Fruit fly (Drosophila melanogaster): Measurements from ENCODE around the gene CG42830.

Gene CG42830

dm6 chr2L:17812572-17812971, at the start of gene CG42830:
CG42830 (minus strand) TSS chr2L:17812672.
- TF ChIP-seq ey (GFP tag; optimal IDR thresholded peaks at IDR 0.05) (no peak), psq (GFP tag; optimal IDR thresholded peaks at IDR 0.05) (no peak), usp (GFP tag; optimal IDR thresholded peaks at IDR 0.05) (no peak), tai (GFP tag; optimal IDR thresholded peaks at IDR 0.05) (no peak), OdsH (GFP tag; optimal IDR thresholded peaks at IDR 0.05) (no peak), Sp1 (GFP tag; optimal IDR thresholded peaks at IDR 0.05) (no peak), woc (GFP tag; optimal IDR thresholded peaks at IDR 0.05) (no peak), Hr83 (GFP tag; optimal IDR thresholded peaks at IDR 0.05; ENCODE audit: poor library complexity, severe bottlenecking) (no peak), dl (GFP tag; optimal IDR thresholded peaks at IDR 0.05; ENCODE audit: insufficient read depth in 1 of 2, partially characterized antibody in 2 of 2) (no peak), dsf (GFP tag; optimal IDR thresholded peaks at IDR 0.05; ENCODE audit: borderline replicate concordance) (no peak), N (GFP tag; optimal IDR thresholded peaks at IDR 0.05) (no peak), foxo (GFP tag; optimal IDR thresholded peaks at IDR 0.05) (no peak), pan (optimal IDR thresholded peaks at IDR 0.05) (no peak), Myc (optimal IDR thresholded peaks at IDR 0.05) (no peak)

dm6 chr2L:17803117-17803516, 9.4 kb downstream of the CG42830 start:
- TF ChIP-seq sv (GFP tag; optimal IDR thresholded peaks at IDR 0.05) (no peak), CG9705 (GFP tag; optimal IDR thresholded peaks at IDR 0.05) (no peak), Dif (GFP tag; optimal IDR thresholded peaks at IDR 0.05; ENCODE audit: partially characterized antibody) (no peak), Jra (GFP tag; optimal IDR thresholded peaks at IDR 0.05) (no peak), Myc (optimal IDR thresholded peaks at IDR 0.05) (no peak), CG32264 (GFP tag; optimal IDR thresholded peaks at IDR 0.05) (no peak), foxo (GFP tag; optimal IDR thresholded peaks at IDR 0.05) (no peak), dmrt93B (GFP tag; optimal IDR thresholded peaks at IDR 0.05) (no peak), br (GFP tag; optimal IDR thresholded peaks at IDR 0.05) (no peak), dsf (GFP tag; optimal IDR thresholded peaks at IDR 0.05; ENCODE audit: borderline replicate concordance) (no peak), Mio (GFP tag; optimal IDR thresholded peaks at IDR 0.05) (no peak), usp (GFP tag; optimal IDR thresholded peaks at IDR 0.05) (no peak), Sp1 (GFP tag; optimal IDR thresholded peaks at IDR 0.05) (no peak), Abd-B (GFP tag; optimal IDR thresholded peaks at IDR 0.05) (no peak), GATAd (GFP tag; optimal IDR thresholded peaks at IDR 0.05) (no peak)

- TF ChIP-seq GATAd (GFP tag; optimal IDR thresholded peaks at IDR 0.05) = no peak
- TF ChIP-seq Dif (GFP tag; optimal IDR thresholded peaks at IDR 0.05; ENCODE audit: partially characterized antibody) = peak; percentile 6
These were observed 27.8 kb downstream of the CG42830 start for dm6 chr2L:17784641-17785040.

dm6 chr2L:17783477-17783876, 29.0 kb downstream of the CG42830 start:
- TF ChIP-seq psq (GFP tag; optimal IDR thresholded peaks at IDR 0.05) (no peak), GATAd (GFP tag; optimal IDR thresholded peaks at IDR 0.05) (no peak), Abd-B (GFP tag; optimal IDR thresholded peaks at IDR 0.05) (no peak), h (GFP tag; optimal IDR thresholded peaks at IDR 0.05) (no peak), br (GFP tag; optimal IDR thresholded peaks at IDR 0.05) (no peak), Hr83 (GFP tag; optimal IDR thresholded peaks at IDR 0.05; ENCODE audit: poor library complexity, severe bottlenecking) (no peak), foxo (GFP tag; optimal IDR thresholded peaks at IDR 0.05) (no peak), OdsH (GFP tag; optimal IDR thresholded peaks at IDR 0.05) (no peak), HLH106 (tag; optimal IDR thresholded peaks at IDR 0.05) (no peak), dsf (GFP tag; optimal IDR thresholded peaks at IDR 0.05; ENCODE audit: borderline replicate concordance) (no peak), Vsx2 (GFP tag; optimal IDR thresholded peaks at IDR 0.05; ENCODE audit: partially characterized antibody) (no peak), Jra (GFP tag; optimal IDR thresholded peaks at IDR 0.05) (no peak), pan (optimal IDR thresholded peaks at IDR 0.05) (no peak), jim (GFP tag; optimal IDR thresholded peaks at IDR 0.05) (no peak), CG9705 (GFP tag; optimal IDR thresholded peaks at IDR 0.05) (no peak), Hr78 (GFP tag; optimal IDR thresholded peaks at IDR 0.05) (no peak), Rel (GFP tag; optimal IDR thresholded peaks at IDR 0.05) (no peak), Rel (tag; optimal IDR thresholded peaks at IDR 0.05) (no peak)

DNA sequence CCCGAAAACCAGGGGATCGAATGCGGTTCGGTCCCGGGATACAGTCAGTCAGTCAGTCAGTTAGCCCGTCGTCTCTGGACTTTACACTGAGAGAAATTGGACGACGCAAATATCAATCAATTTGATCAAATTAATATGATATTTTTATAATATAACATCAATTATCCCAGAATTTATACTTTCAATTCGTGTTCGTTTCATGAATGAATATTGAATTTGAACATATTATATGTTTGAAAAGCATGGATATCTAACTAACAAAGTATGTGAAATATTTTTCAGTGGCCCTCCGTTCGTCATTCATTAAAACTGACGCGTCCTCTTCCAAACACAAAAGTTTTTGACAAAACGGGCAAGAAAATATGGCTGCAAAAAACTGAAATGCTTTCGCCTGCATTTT, 30.5 kb downstream of the CG42830 start:
- TF ChIP-seq lola (GFP tag; optimal IDR thresholded peaks at IDR 0.05) = no peak
- peak; percentile 60 for TF ChIP-seq OdsH (GFP tag; optimal IDR thresholded peaks at IDR 0.05)
- peak; percentile 71 for TF ChIP-seq rgr (GFP tag; optimal IDR thresholded peaks at IDR 0.05)
- TF ChIP-seq HLH106 (tag; optimal IDR thresholded peaks at IDR 0.05) = peak; percentile 59
- peak; percentile 24 for TF ChIP-seq ey (GFP tag; optimal IDR thresholded peaks at IDR 0.05)
- TF ChIP-seq GATAd (GFP tag; optimal IDR thresholded peaks at IDR 0.05) = no peak
- peak; percentile 8 for TF ChIP-seq dmrt93B (GFP tag; optimal IDR thresholded peaks at IDR 0.05)
- TF ChIP-seq foxo (GFP tag; optimal IDR thresholded peaks at IDR 0.05) = peak in 1 of 2 experiments; percentile 65
- TF ChIP-seq Rel (GFP tag; optimal IDR thresholded peaks at IDR 0.05) = no peak
- no peak for TF ChIP-seq Rel (tag; optimal IDR thresholded peaks at IDR 0.05)
- no peak for TF ChIP-seq Myc (optimal IDR thresholded peaks at IDR 0.05)
- TF ChIP-seq dl (GFP tag; optimal IDR thresholded peaks at IDR 0.05; ENCODE audit: insufficient read depth in 1 of 2, partially characterized antibody in 2 of 2) = no peak
- no peak for TF ChIP-seq Abd-B (GFP tag; optimal IDR thresholded peaks at IDR 0.05)
- TF ChIP-seq psq (GFP tag; optimal IDR thresholded peaks at IDR 0.05) = peak; percentile 48
- TF ChIP-seq CrebA (GFP tag; optimal IDR thresholded peaks at IDR 0.05; ENCODE audit: borderline replicate concordance) = no peak
- TF ChIP-seq dsf (GFP tag; optimal IDR thresholded peaks at IDR 0.05; ENCODE audit: borderline replicate concordance) = no peak
- TF ChIP-seq CG9705 (GFP tag; optimal IDR thresholded peaks at IDR 0.05) = no peak
- TF ChIP-seq h (GFP tag; optimal IDR thresholded peaks at IDR 0.05) = peak; percentile 63
- peak; percentile 21 for TF ChIP-seq woc (GFP tag; optimal IDR thresholded peaks at IDR 0.05)
- TF ChIP-seq brk (GFP tag; optimal IDR thresholded peaks at IDR 0.05) = peak; percentile 52
- TF ChIP-seq Sp1 (GFP tag; optimal IDR thresholded peaks at IDR 0.05) = peak; percentile 72
- peak; percentile 62 for TF ChIP-seq fru (GFP tag; optimal IDR thresholded peaks at IDR 0.05)

All from whole organism, wandering third instar larva.